Worm (Caenorhabditis elegans) whole organism, L2 larva: ENCODE measurements around the gene best-9.

Source experiments
- C34F6.9 ChIP-seq: fragments of 150-350 bp; optimal IDR thresholded peaks from 2 replicates; lab custom pipeline; 2014; ENCODE audit warnings: missing biosample characterization, missing genetic modification characterization
- F13H6.1 ChIP-seq: sonication (generic microtip); optimal IDR thresholded peaks from 2 replicates; lab custom pipeline; 2016; ENCODE audit warnings: missing genetic modification characterization, missing compliant biosample characterization
- R02D3.7 ChIP-seq: fragments of 150-350 bp; optimal IDR thresholded peaks from 2 replicates; lab custom pipeline; 2014; ENCODE audit warnings: missing biosample characterization, missing genetic modification characterization
- Y55F3AM.14 ChIP-seq: fragments of 200-800 bp; sonication (Bioruptor generic); optimal IDR thresholded peaks from 2 replicates; lab custom pipeline; 2018; ENCODE audit warnings: mild to moderate bottlenecking, missing genetic modification characterization, missing compliant biosample characterization
- alr-1 ChIP-seq: fragments of 150-350 bp; optimal IDR thresholded peaks from 2 replicates; lab custom pipeline; 2014; ENCODE audit warnings: missing biosample characterization, missing genetic modification characterization
- ama-1 ChIP-seq: fragments of 150-350 bp; optimal IDR thresholded peaks from 2 replicates; lab custom pipeline; 2018; ENCODE audit warnings: inconsistent platforms
- blmp-1 ChIP-seq: sonication (generic microtip); optimal IDR thresholded peaks from 2 replicates; lab custom pipeline; 2017; ENCODE audit warnings: missing genetic modification characterization, mild to moderate bottlenecking, missing compliant biosample characterization, antibody characterized with exemption, moderate library complexity; ENCODE audit not compliant: insufficient read depth
- ceh-16 ChIP-seq: fragments of 150-350 bp; optimal IDR thresholded peaks from 2 replicates; lab custom pipeline; 2014; ENCODE audit warnings: missing biosample characterization, missing genetic modification characterization
- ceh-82 ChIP-seq: fragments of 150-350 bp; optimal IDR thresholded peaks from 2 replicates; lab custom pipeline; 2014; ENCODE audit warnings: missing biosample characterization, missing genetic modification characterization
- crh-2 ChIP-seq: sonication (generic microtip); optimal IDR thresholded peaks from 2 replicates; lab custom pipeline; 2017; ENCODE audit warnings: missing biosample characterization, missing genetic modification characterization
- egl-27 ChIP-seq: sonication (generic microtip); optimal IDR thresholded peaks from 3 replicates; lab custom pipeline; 2017; ENCODE audit warnings: missing biosample characterization, missing genetic modification reagents, missing genetic modification characterization
- elt-1 ChIP-seq: fragments of 150-350 bp; optimal IDR thresholded peaks from 2 replicates; lab custom pipeline; 2014; ENCODE audit warnings: missing biosample characterization, missing genetic modification characterization
- fos-1 ChIP-seq: fragments of 150-350 bp; optimal IDR thresholded peaks from 2 replicates; lab custom pipeline; 2014; ENCODE audit warnings: missing biosample characterization, missing genetic modification characterization
- lin-11 ChIP-seq: fragments of 150-350 bp; sonication (generic microtip); optimal IDR thresholded peaks from 2 replicates; lab custom pipeline; 2014; ENCODE audit warnings: missing biosample characterization, missing genetic modification characterization, inconsistent platforms, mixed read lengths
- lin-13 ChIP-seq: fragments of 150-350 bp; optimal IDR thresholded peaks from 2 replicates; lab custom pipeline; 2014; ENCODE audit warnings: missing biosample characterization, missing genetic modification reagents, missing genetic modification characterization
- lin-39 ChIP-seq: fragments of 150-350 bp; optimal IDR thresholded peaks from 2 replicates; lab custom pipeline; 2014; ENCODE audit warnings: missing biosample characterization, missing genetic modification reagents, missing genetic modification characterization
- lsy-2 ChIP-seq, 2 experiments: fragments of 150-350 bp in 1 of 2; sonication (generic microtip) in 1 of 2; optimal IDR thresholded peaks; 2 replicates each; lab custom pipeline; 2014 to 2017; ENCODE audit warnings: missing biosample characterization in 2 of 2, missing genetic modification characterization in 2 of 2
- mab-5 ChIP-seq: fragments of 150-350 bp; optimal IDR thresholded peaks from 2 replicates; lab custom pipeline; 2014; ENCODE audit warnings: missing biosample characterization, missing genetic modification characterization
- mdl-1 ChIP-seq, 2 experiments: fragments of 150-350 bp in 1 of 2; sonication (generic microtip) in 1 of 2; optimal IDR thresholded peaks; 2 replicates each; lab custom pipeline; 2017; ENCODE audit warnings: missing biosample characterization in 2 of 2, missing genetic modification characterization in 2 of 2
- nhr-11 ChIP-seq: fragments of 150-350 bp; optimal IDR thresholded peaks from 2 replicates; lab custom pipeline; 2014; ENCODE audit warnings: missing biosample characterization, missing genetic modification characterization
- nhr-12 ChIP-seq: fragments of 150-350 bp; optimal IDR thresholded peaks from 2 replicates; lab custom pipeline; 2014; ENCODE audit warnings: missing biosample characterization, missing genetic modification characterization
- nhr-21 ChIP-seq: fragments of 150-350 bp; optimal IDR thresholded peaks from 2 replicates; lab custom pipeline; 2014; ENCODE audit warnings: missing biosample characterization, missing genetic modification characterization
- nhr-23 ChIP-seq: fragments of 150-350 bp; optimal IDR thresholded peaks from 2 replicates; lab custom pipeline; 2014; ENCODE audit warnings: missing biosample characterization, missing genetic modification reagents, missing genetic modification characterization
- nhr-237 ChIP-seq: fragments of 150-350 bp; optimal IDR thresholded peaks from 2 replicates; lab custom pipeline; 2014; ENCODE audit warnings: missing biosample characterization, missing genetic modification characterization
- nhr-25 ChIP-seq: fragments of 150-350 bp; sonication (generic microtip); optimal IDR thresholded peaks from 3 replicates; lab custom pipeline; 2014; ENCODE audit warnings: missing biosample characterization, missing genetic modification characterization
- nhr-77 ChIP-seq: fragments of 150-350 bp; optimal IDR thresholded peaks from 2 replicates; lab custom pipeline; 2014; ENCODE audit warnings: missing biosample characterization, missing genetic modification characterization
- peb-1 ChIP-seq: fragments of 150-350 bp; optimal IDR thresholded peaks from 2 replicates; lab custom pipeline; 2014; ENCODE audit warnings: missing biosample characterization, missing genetic modification characterization
- sma-3 ChIP-seq: sonication (generic microtip); optimal IDR thresholded peaks from 2 replicates; lab custom pipeline; 2016; ENCODE audit warnings: missing genetic modification reagents, missing genetic modification characterization, missing compliant biosample characterization
- sma-9 ChIP-seq, 2 experiments: fragments of 150-350 bp in 1 of 2; sonication (generic microtip) in 1 of 2; optimal IDR thresholded peaks; 2 replicates each; lab custom pipeline; 2014 to 2016; ENCODE audit warnings: missing genetic modification characterization in 2 of 2, mild to moderate bottlenecking in 1 of 2, missing biosample characterization in 1 of 2, missing compliant biosample characterization in 1 of 2, missing genetic modification reagents in 1 of 2, moderate library complexity in 1 of 2
- snpc-4 ChIP-seq: fragments of 150-350 bp; optimal IDR thresholded peaks from 2 replicates; lab custom pipeline; 2014; ENCODE audit warnings: missing biosample characterization, missing genetic modification characterization
- unc-39 ChIP-seq: fragments of 150-350 bp; optimal IDR thresholded peaks from 2 replicates; lab custom pipeline; 2014; ENCODE audit warnings: missing biosample characterization, missing genetic modification characterization
- unc-62 ChIP-seq: fragments of 150-350 bp; optimal IDR thresholded peaks from 2 replicates; lab custom pipeline; 2014; ENCODE audit warnings: missing biosample characterization, missing genetic modification reagents, missing genetic modification characterization
- zag-1 ChIP-seq: fragments of 150-350 bp; optimal IDR thresholded peaks from 2 replicates; lab custom pipeline; 2014; ENCODE audit warnings: missing biosample characterization, missing genetic modification characterization
- ztf-1 ChIP-seq: fragments of 200-800 bp; sonication (Bioruptor generic); conservative IDR thresholded peaks from 2 replicates; pipeline ENCODE4 v1.3.6; 2022; ENCODE audit warnings: missing genetic modification characterization, missing compliant biosample characterization
- ztf-4 ChIP-seq: fragments of 150-350 bp; optimal IDR thresholded peaks from 2 replicates; lab custom pipeline; 2014; ENCODE audit warnings: missing biosample characterization, missing genetic modification characterization

The best-9 gene

ce11 chrIV:6602376-6602775, 41.8 kb downstream of the best-9 start, which contains the start of gene F15B10.3:
TSS of gene F15B10.3 (plus strand) at chrIV:6602676.
- TF ChIP-seq lin-11 (tag; lab: Kevin White, UChicago) (no peak), ama-1 (lab: Kevin White, UChicago) (no peak), nhr-237 (tag; lab: Kevin White, UChicago) (no peak), peb-1 (no peak), sma-3 (GFP tag; lab: Kevin White, UChicago) (no peak), crh-2 (no peak), C34F6.9 (tag; lab: Kevin White, UChicago) (no peak), R02D3.7 (tag; lab: Kevin White, UChicago) (no peak), nhr-25 (no peak), elt-1 (no peak)

- TF ChIP-seq egl-27 (no peak), sma-9 (GFP tag; optimal IDR thresholded peaks at IDR 0.05; lab: Kevin White, UChicago) (peak; percentile 15), sma-9 (tag; optimal IDR thresholded peaks at IDR 0.05; lab: Kevin White, UChicago) (no peak), nhr-25 (no peak)
Observed at ce11 chrIV:6603549-6603948, 43.0 kb downstream of the best-9 start.

DNA sequence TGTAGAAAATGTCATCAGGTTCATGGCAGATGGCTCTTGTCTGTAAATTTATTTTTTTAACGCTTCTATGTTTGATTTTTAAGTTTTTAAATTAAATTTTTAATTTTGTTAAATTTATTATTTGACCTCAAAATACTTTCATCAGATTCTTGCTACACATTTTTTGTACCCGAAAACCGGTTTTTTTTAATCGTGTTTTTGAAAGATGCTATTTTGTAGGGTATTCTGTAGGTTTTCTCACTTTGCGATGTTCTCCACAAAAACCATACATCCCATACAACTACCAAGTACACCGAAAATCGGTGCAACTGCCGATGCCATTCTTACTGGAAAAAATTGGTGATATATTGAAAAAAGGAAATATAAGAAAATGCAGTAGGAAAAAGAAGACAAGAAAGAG, 45.3 kb downstream of the best-9 start, which contains the start of gene nstp-2:
Gene nstp-2, minus strand, starts transcription at position 326 of the 400 bp plus-strand sequence.
- TF ChIP-seq sma-9 (GFP tag; optimal IDR thresholded peaks at IDR 0.05; lab: Kevin White, UChicago) (no peak), sma-9 (tag; optimal IDR thresholded peaks at IDR 0.05; lab: Kevin White, UChicago) (no peak), ztf-4 (tag; lab: Kevin White, UChicago) (no peak), nhr-25 (no peak), blmp-1 (tag; lab: Kevin White, UChicago) (no peak), fos-1 (no peak), F13H6.1 (tag; lab: Kevin White, UChicago) (no peak), nhr-11 (tag; lab: Kevin White, UChicago) (no peak), ztf-1 (no peak), Y55F3AM.14 (GFP tag; lab: Kevin White, UChicago) (no peak), zag-1 (tag; lab: Kevin White, UChicago) (no peak), R02D3.7 (tag; lab: Kevin White, UChicago) (no peak), egl-27 (no peak), lin-13 (no peak), snpc-4 (no peak), crh-2 (no peak)

DNA sequence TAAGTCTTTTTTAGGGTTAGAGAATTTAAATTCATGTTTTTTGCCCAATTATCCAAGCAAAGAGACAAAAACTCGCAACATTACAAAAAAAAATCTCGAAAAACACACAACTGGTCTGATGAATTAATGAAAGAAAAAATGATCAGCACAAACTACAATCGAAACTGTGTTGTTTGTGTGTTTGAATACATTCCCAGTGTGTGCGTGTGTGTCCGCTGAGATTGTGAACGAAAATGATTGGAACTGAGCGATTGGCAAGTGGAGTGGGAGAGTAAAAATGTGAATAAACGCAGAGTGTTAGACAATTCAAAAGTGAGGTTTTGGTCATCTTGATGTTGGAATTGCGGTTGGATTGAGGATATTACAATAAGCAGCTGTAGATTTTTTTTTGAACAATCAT, 46.1 kb downstream of the best-9 start:
- peak; percentile 10 for TF ChIP-seq C34F6.9 (tag; lab: Kevin White, UChicago)
- TF ChIP-seq nhr-25, result peak; percentile 17
- no peak for TF ChIP-seq ceh-82

ce11 chrIV:6607059-6607458, 46.5 kb downstream of the best-9 start:
- TF ChIP-seq fos-1, result peak; percentile 18
- TF ChIP-seq mdl-1 (tag; optimal IDR thresholded peaks at IDR 0.05; lab: Kevin White, UChicago), result no peak
- TF ChIP-seq ama-1 (lab: Kevin White, UChicago), result no peak
- no peak for TF ChIP-seq ceh-16 (tag; lab: Kevin White, UChicago)
- TF ChIP-seq ztf-1, result no peak
- TF ChIP-seq sma-3 (GFP tag; lab: Kevin White, UChicago), result no peak
- no peak for TF ChIP-seq nhr-12 (tag; lab: Kevin White, UChicago)
- TF ChIP-seq, all 48 proteins: peak for 1

- TF ChIP-seq nhr-21 (tag; lab: Kevin White, UChicago) (no peak), R02D3.7 (tag; lab: Kevin White, UChicago) (no peak), Y55F3AM.14 (GFP tag; lab: Kevin White, UChicago) (no peak), lsy-2 (tag; optimal IDR thresholded peaks at IDR 0.05; lab: Kevin White, UChicago) (peak in 1 of 2 experiments; percentile 64), mab-5 (tag; lab: Kevin White, UChicago) (no peak), C34F6.9 (tag; lab: Kevin White, UChicago) (peak; percentile 51), nhr-23 (tag; lab: Kevin White, UChicago) (no peak), F13H6.1 (tag; lab: Kevin White, UChicago) (no peak), ztf-1 (no peak), alr-1 (tag; lab: Kevin White, UChicago) (no peak), fos-1 (no peak), snpc-4 (no peak), lin-39 (tag; lab: Kevin White, UChicago) (no peak), nhr-25 (no peak), nhr-77 (tag; lab: Kevin White, UChicago) (no peak), unc-39 (no peak), unc-62 (GFP tag; lab: Kevin White, UChicago) (no peak)
Observed at ce11 chrIV:6613296-6613695, 52.8 kb downstream of the best-9 start, which contains the start of gene drh-1. TSS of gene drh-1 (minus strand) at chrIV:6613353.
